Worm (Caenorhabditis elegans): Measurements from ENCODE around the gene irld-48.

- TF ChIP-seq nhr-28 (tag; optimal IDR thresholded peaks at IDR 0.05) (no peak), lin-13 (GFP tag; optimal IDR thresholded peaks at IDR 0.05) (no peak)
Observed at ce11 chrII:2930499-2930898, 25.4 kb upstream of the irld-48 start, which contains the start of the genes irld-64 and irld-63.

Data from whole organism, L4 larva.